Fruit fly (Drosophila melanogaster) whole organism, embryonic: Measurements from ENCODE around the gene alphaTub84B.
A peak's percentile ranks its signal among the peaks of the same experiment; 100 is the strongest.

Source experiments
- Bgb ChIP-seq: fragments of 200-800 bp; sonication (Bioruptor generic); IDR thresholded peaks from 2 replicates; pipeline ENCODE4 v1.3.6; 2022; ENCODE audit warnings: missing biosample characterization, missing genetic modification characterization; ENCODE audit not compliant: partially characterized antibody
- BtbVII ChIP-seq: fragments of 200-800 bp; sonication (Bioruptor generic); optimal IDR thresholded peaks from 3 replicates; lab custom pipeline; 2017; ENCODE audit warnings: missing biosample characterization, mild to moderate bottlenecking, missing genetic modification characterization
- C15 ChIP-seq: fragments of 200-800 bp; sonication (Bioruptor generic); IDR thresholded peaks from 3 replicates; pipeline ENCODE4 v1.3.6; 2022; ENCODE audit warnings: missing biosample characterization, missing genetic modification characterization
- CG1233 ChIP-seq: fragments of 200-800 bp; sonication (Bioruptor generic); optimal IDR thresholded peaks from 4 replicates; lab custom pipeline; 2018; ENCODE audit warnings: missing biosample characterization, mild to moderate bottlenecking, missing genetic modification characterization
- CG1647 ChIP-seq: fragments of 200-800 bp; sonication (Bioruptor generic); optimal IDR thresholded peaks from 3 replicates; lab custom pipeline; 2016; ENCODE audit warnings: missing biosample characterization, missing genetic modification characterization
- CG18599 ChIP-seq: fragments of 200-800 bp; sonication (Bioruptor generic); optimal IDR thresholded peaks from 3 replicates; lab custom pipeline; 2017; ENCODE audit warnings: missing biosample characterization, missing genetic modification characterization, mild to moderate bottlenecking, moderate library complexity, missing genetic modification reagents
- CG2129 ChIP-seq: fragments of 200-800 bp; sonication (Bioruptor generic); IDR thresholded peaks from 2 replicates; pipeline ENCODE4 v1.3.6; 2022; ENCODE audit warnings: missing biosample characterization, missing genetic modification characterization; ENCODE audit not compliant: partially characterized antibody
- CG2712 ChIP-seq: fragments of 200-800 bp; optimal IDR thresholded peaks from 3 replicates; lab custom pipeline; 2019; ENCODE audit warnings: missing biosample characterization, mild to moderate bottlenecking, missing genetic modification characterization, moderate library complexity
- CG30020 ChIP-seq: fragments of 200-800 bp; optimal IDR thresholded peaks from 2 replicates; lab custom pipeline; 2019; ENCODE audit warnings: missing biosample characterization, mild to moderate bottlenecking, missing genetic modification characterization, moderate library complexity
- CG34224 ChIP-seq: fragments of 200-800 bp; sonication (Bioruptor generic); IDR thresholded peaks from 3 replicates; pipeline ENCODE4 v1.3.6; 2022; ENCODE audit warnings: missing biosample characterization, missing genetic modification characterization; ENCODE audit not compliant: partially characterized antibody
- CG4328 ChIP-seq: fragments of 200-800 bp; sonication (Bioruptor generic); optimal IDR thresholded peaks from 3 replicates; lab custom pipeline; 2017; ENCODE audit warnings: missing biosample characterization, missing genetic modification reagents, missing genetic modification characterization
- CG6272 ChIP-seq: fragments of 200-800 bp; sonication (Bioruptor generic); IDR thresholded peaks from 2 replicates; pipeline ENCODE4 v1.3.6; 2022; ENCODE audit warnings: missing biosample characterization, missing genetic modification characterization
- CG8924 ChIP-seq: fragments of 200-800 bp; optimal IDR thresholded peaks from 3 replicates; lab custom pipeline; 2019; ENCODE audit warnings: missing biosample characterization, mild to moderate bottlenecking, missing genetic modification characterization, moderate library complexity
- CG9932 ChIP-seq: fragments of 200-800 bp; sonication (Bioruptor generic); IDR thresholded peaks from 2 replicates; pipeline ENCODE4 v1.3.6; 2022; ENCODE audit warnings: missing biosample characterization, missing genetic modification characterization
- Camta ChIP-seq: fragments of 200-800 bp; sonication (Bioruptor generic); optimal IDR thresholded peaks from 2 replicates; lab custom pipeline; 2016; ENCODE audit warnings: missing biosample characterization, missing genetic modification characterization
- D19A ChIP-seq: fragments of 200-800 bp; optimal IDR thresholded peaks from 3 replicates; lab custom pipeline; 2019; ENCODE audit warnings: missing biosample characterization, mild to moderate bottlenecking, missing genetic modification characterization, moderate library complexity
- Dref ChIP-seq: fragments of 200-800 bp; sonication (Bioruptor generic); IDR thresholded peaks from 2 replicates; pipeline ENCODE4 v1.3.6; 2022; ENCODE audit warnings: missing biosample characterization, missing genetic modification characterization
- HHEX ChIP-seq: fragments of 200-800 bp; sonication (Bioruptor generic); optimal IDR thresholded peaks from 3 replicates; lab custom pipeline; 2017; ENCODE audit warnings: missing biosample characterization, mild to moderate bottlenecking, missing genetic modification characterization, missing genetic modification reagents
- HmgZ ChIP-seq: fragments of 200-800 bp; sonication (Bioruptor generic); optimal IDR thresholded peaks from 2 replicates; lab custom pipeline; 2018; ENCODE audit warnings: missing biosample characterization, mild to moderate bottlenecking, missing genetic modification characterization
- NC2α ChIP-seq: fragments of 200-800 bp; sonication (Bioruptor generic); optimal IDR thresholded peaks from 2 replicates; lab custom pipeline; 2016; ENCODE audit warnings: missing biosample characterization, missing genetic modification characterization
- Neu2 ChIP-seq: fragments of 200-800 bp; sonication (Bioruptor generic); optimal IDR thresholded peaks from 3 replicates; lab custom pipeline; 2016; ENCODE audit warnings: missing biosample characterization, missing genetic modification characterization, borderline replicate concordance
- Rx ChIP-seq: fragments of 200-800 bp; sonication (Bioruptor generic); IDR thresholded peaks from 2 replicates; pipeline ENCODE4 v1.3.6; 2022; ENCODE audit warnings: missing biosample characterization, missing genetic modification characterization
- Side ChIP-seq: fragments of 200-800 bp; sonication (Bioruptor generic); optimal IDR thresholded peaks from 2 replicates; lab custom pipeline; 2016; ENCODE audit warnings: missing biosample characterization, missing genetic modification characterization
- Sin3A ChIP-seq: fragments of >200 bp; optimal IDR thresholded peaks from 2 replicates; lab custom pipeline; 2018
- Sox102F ChIP-seq: fragments of 200-800 bp; sonication (Bioruptor generic); optimal IDR thresholded peaks from 2 replicates; lab custom pipeline; 2018; ENCODE audit warnings: missing biosample characterization, mild to moderate bottlenecking, missing genetic modification characterization, moderate library complexity
- Tbp ChIP-seq: fragments of >200 bp; optimal IDR thresholded peaks from 2 replicates; lab custom pipeline; 2018; ENCODE audit warnings: missing biosample characterization, missing genetic modification characterization
- Usf ChIP-seq: fragments of 200-800 bp; sonication (Bioruptor generic); optimal IDR thresholded peaks from 2 replicates; lab custom pipeline; 2017; ENCODE audit warnings: missing genotype, missing biosample characterization, missing genetic modification characterization
- ab ChIP-seq: fragments of 200-800 bp; sonication (Bioruptor generic); optimal IDR thresholded peaks from 2 replicates; lab custom pipeline; 2016; ENCODE audit warnings: missing biosample characterization, missing genetic modification characterization
- ato ChIP-seq: fragments of 200-800 bp; sonication (Bioruptor generic); IDR thresholded peaks from 2 replicates; pipeline ENCODE4 v1.3.6; 2022; ENCODE audit warnings: missing biosample characterization, missing genetic modification characterization; ENCODE audit not compliant: partially characterized antibody
- danr ChIP-seq: fragments of 200-800 bp; sonication (Bioruptor generic); IDR thresholded peaks from 2 replicates; pipeline ENCODE4 v1.3.6; 2022; ENCODE audit warnings: missing biosample characterization, missing genetic modification characterization
- dimm ChIP-seq: fragments of 200-800 bp; sonication (Bioruptor generic); IDR thresholded peaks from 2 replicates; pipeline ENCODE4 v1.3.6; 2022; ENCODE audit warnings: missing biosample characterization, missing genetic modification characterization
- eyg ChIP-seq: fragments of 200-800 bp; sonication (Bioruptor generic); optimal IDR thresholded peaks from 3 replicates; lab custom pipeline; 2016; ENCODE audit warnings: missing biosample characterization, missing genetic modification characterization
- fd64A ChIP-seq: fragments of 200-800 bp; sonication (Bioruptor generic); optimal IDR thresholded peaks from 3 replicates; lab custom pipeline; 2018; ENCODE audit warnings: missing biosample characterization, mild to moderate bottlenecking, missing genetic modification characterization
- fu2 ChIP-seq: fragments of 200-800 bp; sonication (Bioruptor generic); optimal IDR thresholded peaks from 2 replicates; lab custom pipeline; 2016; ENCODE audit warnings: missing biosample characterization, missing genetic modification characterization
- gcm2 ChIP-seq: fragments of 200-800 bp; sonication (Bioruptor generic); optimal IDR thresholded peaks from 2 replicates; lab custom pipeline; 2016; ENCODE audit warnings: missing biosample characterization, missing genetic modification characterization
- grau ChIP-seq: fragments of 200-800 bp; optimal IDR thresholded peaks from 3 replicates; lab custom pipeline; 2019; ENCODE audit warnings: missing biosample characterization, mild to moderate bottlenecking, missing genetic modification characterization, moderate library complexity
- h ChIP-seq: fragments of >200 bp; optimal IDR thresholded peaks from 2 replicates; lab custom pipeline; 2017
- ham ChIP-seq: fragments of 200-800 bp; sonication (Bioruptor generic); IDR thresholded peaks from 2 replicates; pipeline ENCODE4 v1.3.6; 2022; ENCODE audit warnings: missing biosample characterization, missing genetic modification characterization
- hb ChIP-seq: fragments of 200-800 bp; sonication (Bioruptor generic); IDR thresholded peaks from 3 replicates; pipeline ENCODE4 v1.3.6; 2022; ENCODE audit warnings: missing biosample characterization, missing genetic modification characterization; ENCODE audit not compliant: partially characterized antibody
- her ChIP-seq: fragments of 200-800 bp; sonication (Bioruptor generic); optimal IDR thresholded peaks from 2 replicates; lab custom pipeline; 2016; ENCODE audit warnings: missing biosample characterization, missing genetic modification characterization
- mld ChIP-seq: fragments of 200-800 bp; sonication (Bioruptor generic); IDR thresholded peaks from 3 replicates; pipeline ENCODE4 v1.3.6; 2022; ENCODE audit warnings: missing biosample characterization, missing genetic modification characterization; ENCODE audit not compliant: partially characterized antibody
- nerfin-1 ChIP-seq: fragments of 200-800 bp; sonication (Bioruptor generic); optimal IDR thresholded peaks from 3 replicates; lab custom pipeline; 2019; ENCODE audit warnings: missing biosample characterization, mild to moderate bottlenecking, missing genetic modification characterization, moderate library complexity
- nmo ChIP-seq: fragments of 200-800 bp; sonication (Bioruptor generic); optimal IDR thresholded peaks from 2 replicates; lab custom pipeline; 2018; ENCODE audit warnings: missing biosample characterization, mild to moderate bottlenecking, missing genetic modification characterization, moderate library complexity
- oc ChIP-seq: fragments of 200-800 bp; sonication (Bioruptor generic); optimal IDR thresholded peaks from 2 replicates; lab custom pipeline; 2018; ENCODE audit warnings: missing biosample characterization, mild to moderate bottlenecking, missing genetic modification characterization, moderate library complexity
- pnt ChIP-seq: fragments of 200-800 bp; sonication (Bioruptor generic); optimal IDR thresholded peaks from 3 replicates; lab custom pipeline; 2016; ENCODE audit warnings: missing biosample characterization, missing genetic modification characterization
- ranshi ChIP-seq: fragments of 200-800 bp; sonication (Bioruptor generic); IDR thresholded peaks from 2 replicates; pipeline ENCODE4 v1.3.6; 2022; ENCODE audit warnings: missing biosample characterization, missing genetic modification characterization
- ro ChIP-seq: fragments of 200-800 bp; sonication (Bioruptor generic); IDR thresholded peaks from 2 replicates; pipeline ENCODE4 v1.3.6; 2022; ENCODE audit warnings: missing biosample characterization, missing genetic modification characterization
- row ChIP-seq: fragments of 200-800 bp; sonication (Bioruptor generic); IDR thresholded peaks from 3 replicates; pipeline ENCODE4 v1.3.6; 2022; ENCODE audit warnings: missing biosample characterization, missing genetic modification characterization
- sna ChIP-seq: fragments of 200-800 bp; sonication (Bioruptor generic); IDR thresholded peaks from 2 replicates; pipeline ENCODE4 v1.3.6; 2022; ENCODE audit warnings: missing biosample characterization, missing genetic modification characterization; ENCODE audit not compliant: partially characterized antibody
- wek ChIP-seq: fragments of 200-800 bp; sonication (Bioruptor generic); optimal IDR thresholded peaks from 3 replicates; lab custom pipeline; 2018; ENCODE audit warnings: missing biosample characterization, mild to moderate bottlenecking, missing genetic modification characterization, moderate library complexity

The alphaTub84B gene

dm6 chr3R:7107713-7108588, 21.6 kb downstream of the alphaTub84B start (continued):
- no peak for TF ChIP-seq CG1233 (GFP tag; lab: Kevin White, UChicago)
- TF ChIP-seq ranshi (GFP tag; lab: Robert Waterston, UW) = no peak
- TF ChIP-seq ham = no peak
- no peak for TF ChIP-seq CG34224 (GFP tag; lab: Robert Waterston, UW)
- TF ChIP-seq CG4328 = no peak
- no peak for TF ChIP-seq mld (GFP tag; lab: Robert Waterston, UW)
- no peak for TF ChIP-seq CG30020
- TF ChIP-seq Neu2 (GFP tag; lab: Kevin White, UChicago) = no peak
- TF ChIP-seq Rx (GFP tag; lab: Robert Waterston, UW) = no peak
- no peak for TF ChIP-seq ato
- TF ChIP-seq Sin3A (lab: Kevin White, UChicago) = no peak
- no peak for TF ChIP-seq h (lab: Kevin White, UChicago)
- no peak for TF ChIP-seq CG9932 (GFP tag; lab: Robert Waterston, UW)
- TF ChIP-seq wek = no peak
- TF ChIP-seq Side (GFP tag; lab: Kevin White, UChicago) = no peak
- peak; percentile 27 for TF ChIP-seq BtbVII (GFP tag; lab: Kevin White, UChicago)
- peak; percentile 15 for TF ChIP-seq CG18599 (GFP tag; lab: Kevin White, UChicago)
- no peak for TF ChIP-seq Tbp (GFP tag; lab: Kevin White, UChicago)
- TF ChIP-seq Dref = no peak
- TF ChIP-seq fu2 (GFP tag; lab: Kevin White, UChicago) = no peak
- TF ChIP-seq grau = peak; percentile 3
- no peak for TF ChIP-seq ro (GFP tag; lab: Robert Waterston, UW)
- TF ChIP-seq Bgb (GFP tag; lab: Robert Waterston, UW) = no peak
- no peak for TF ChIP-seq Camta (GFP tag; lab: Kevin White, UChicago)
- no peak for TF ChIP-seq CG2129 (GFP tag; lab: Robert Waterston, UW)
- TF ChIP-seq CG8924 = peak; percentile 67
- no peak for TF ChIP-seq HmgZ (tag; lab: Kevin White, UChicago)
- TF ChIP-seq danr (GFP tag; lab: Robert Waterston, UW) = no peak
- TF ChIP-seq eyg (GFP tag; lab: Kevin White, UChicago) = no peak
- TF ChIP-seq NC2α (GFP tag; lab: Kevin White, UChicago) = no peak
- TF ChIP-seq CG6272 (GFP tag; lab: Robert Waterston, UW) = no peak
- no peak for TF ChIP-seq Usf (GFP tag; lab: Kevin White, UChicago)
- peak; percentile 51 for TF ChIP-seq D19A (tag; lab: Kevin White, UChicago)
- TF ChIP-seq CG2712 (tag; lab: Kevin White, UChicago) = peak; percentile 15
- TF ChIP-seq pnt (GFP tag; lab: Kevin White, UChicago) = no peak
- no peak for TF ChIP-seq gcm2 (GFP tag; lab: Kevin White, UChicago)
- no peak for TF ChIP-seq sna (GFP tag; lab: Robert Waterston, UW)
- no peak for TF ChIP-seq her
- TF ChIP-seq C15 (GFP tag; lab: Robert Waterston, UW) = no peak
- TF ChIP-seq oc (tag; lab: Kevin White, UChicago) = peak; percentile 10
- TF ChIP-seq dimm (GFP tag; lab: Robert Waterston, UW) = no peak
- no peak for TF ChIP-seq Sox102F
- TF ChIP-seq fd64A (GFP tag; lab: Kevin White, UChicago) = no peak
- no peak for TF ChIP-seq ab
- TF ChIP-seq CG1647 = peak; percentile 19
- TF ChIP-seq nmo = peak; percentile 26
- no peak for TF ChIP-seq hb (GFP tag; lab: Robert Waterston, UW)
- TF ChIP-seq row (GFP tag; lab: Robert Waterston, UW) = no peak
- no peak for TF ChIP-seq nerfin-1
- TF ChIP-seq HHEX (GFP tag; lab: Kevin White, UChicago) = no peak
